Fruit fly (Drosophila melanogaster) whole organism, embryonic: ENCODE results near the gene CG8641.

Experiments used
- BEAF-32 ChIP-seq: fragments of 200-800 bp; sonication (Bioruptor generic); optimal IDR thresholded peaks from 3 replicates; lab custom pipeline; 2017; ENCODE audit warnings: missing biosample characterization, missing genetic modification characterization, mild to moderate bottlenecking, moderate library complexity, missing genetic modification reagents
- Bgb ChIP-seq: fragments of 200-800 bp; sonication (Bioruptor generic); IDR thresholded peaks from 2 replicates; pipeline ENCODE4 v1.3.6; 2022; ENCODE audit warnings: missing biosample characterization, missing genetic modification characterization; ENCODE audit not compliant: partially characterized antibody
- CG10321 ChIP-seq: fragments of 200-800 bp; sonication (Bioruptor generic); IDR thresholded peaks from 2 replicates; pipeline ENCODE4 v1.3.6; 2022; ENCODE audit warnings: missing biosample characterization, missing genetic modification characterization
- CG10366 ChIP-seq: fragments of 200-800 bp; sonication (Bioruptor generic); IDR thresholded peaks from 2 replicates; pipeline ENCODE4 v1.3.6; 2022; ENCODE audit warnings: missing biosample characterization, missing genetic modification characterization
- CG10959 ChIP-seq: fragments of 200-800 bp; sonication (Bioruptor generic); IDR thresholded peaks from 2 replicates; pipeline ENCODE4 v1.3.6; 2022; ENCODE audit warnings: missing biosample characterization, missing genetic modification characterization
- CG12236 ChIP-seq: fragments of 200-800 bp; sonication (Bioruptor generic); optimal IDR thresholded peaks from 2 replicates; lab custom pipeline; 2016; ENCODE audit warnings: missing biosample characterization, missing genetic modification characterization
- CG13894 ChIP-seq: fragments of 200-800 bp; sonication (Bioruptor generic); optimal IDR thresholded peaks from 3 replicates; lab custom pipeline; 2018; ENCODE audit warnings: missing biosample characterization, mild to moderate bottlenecking, missing genetic modification characterization, moderate library complexity
- CG15514 ChIP-seq: fragments of 200-800 bp; sonication (Bioruptor generic); optimal IDR thresholded peaks from 3 replicates; lab custom pipeline; 2017; ENCODE audit warnings: missing biosample characterization, missing genetic modification characterization, mild to moderate bottlenecking, moderate library complexity, missing genetic modification reagents
- CG17186 ChIP-seq: fragments of 200-800 bp; sonication (Bioruptor generic); optimal IDR thresholded peaks from 3 replicates; lab custom pipeline; 2017; ENCODE audit warnings: missing biosample characterization, missing genetic modification reagents, missing genetic modification characterization
- CG17328 ChIP-seq: fragments of 200-800 bp; sonication (Bioruptor generic); IDR thresholded peaks from 2 replicates; pipeline ENCODE4 v1.3.6; 2022; ENCODE audit warnings: missing biosample characterization, missing genetic modification characterization
- CG17385 ChIP-seq: fragments of 200-800 bp; sonication (Bioruptor generic); optimal IDR thresholded peaks from 3 replicates; lab custom pipeline; 2018; ENCODE audit warnings: missing biosample characterization, mild to moderate bottlenecking, missing genetic modification characterization
- CG2120 ChIP-seq: fragments of 200-800 bp; sonication (Bioruptor generic); optimal IDR thresholded peaks from 3 replicates; lab custom pipeline; 2016; ENCODE audit warnings: missing biosample characterization, missing genetic modification characterization
- CG34224 ChIP-seq: fragments of 200-800 bp; sonication (Bioruptor generic); IDR thresholded peaks from 3 replicates; pipeline ENCODE4 v1.3.6; 2022; ENCODE audit warnings: missing biosample characterization, missing genetic modification characterization; ENCODE audit not compliant: partially characterized antibody
- CG4424 ChIP-seq: fragments of 200-800 bp; sonication (Bioruptor generic); optimal IDR thresholded peaks from 3 replicates; lab custom pipeline; 2016; ENCODE audit warnings: missing biosample characterization, missing genetic modification characterization
- CG6254 ChIP-seq: fragments of 200-800 bp; sonication (Bioruptor generic); optimal IDR thresholded peaks from 3 replicates; lab custom pipeline; 2017; ENCODE audit warnings: mild to moderate bottlenecking, missing biosample characterization, missing genetic modification reagents, missing genetic modification characterization
- CG7745 ChIP-seq: fragments of 200-800 bp; sonication (Bioruptor generic); optimal IDR thresholded peaks from 2 replicates; lab custom pipeline; 2018; ENCODE audit warnings: missing biosample characterization, mild to moderate bottlenecking, missing genetic modification characterization, moderate library complexity
- CG7928 ChIP-seq: fragments of 200-800 bp; sonication (Bioruptor generic); optimal IDR thresholded peaks from 2 replicates; lab custom pipeline; 2017; ENCODE audit warnings: missing biosample characterization, mild to moderate bottlenecking, missing genetic modification characterization
- Camta ChIP-seq: fragments of 200-800 bp; sonication (Bioruptor generic); optimal IDR thresholded peaks from 2 replicates; lab custom pipeline; 2016; ENCODE audit warnings: missing biosample characterization, missing genetic modification characterization
- Dll ChIP-seq: fragments of 200-800 bp; sonication (Bioruptor generic); IDR thresholded peaks from 4 replicates; pipeline ENCODE4 v1.3.6; 2022; ENCODE audit warnings: missing biosample characterization, missing genetic modification characterization; ENCODE audit not compliant: partially characterized antibody
- Doc3 ChIP-seq: fragments of 200-800 bp; sonication (Bioruptor generic); IDR thresholded peaks from 3 replicates; pipeline ENCODE4 v1.3.6; 2022; ENCODE audit warnings: missing biosample characterization, missing genetic modification characterization; ENCODE audit not compliant: partially characterized antibody
- E2f1 ChIP-seq: fragments of 200-800 bp; sonication (Bioruptor generic); IDR thresholded peaks from 2 replicates; pipeline ENCODE4 v1.3.6; 2022; ENCODE audit warnings: missing biosample characterization, missing genetic modification characterization
- E2f2 ChIP-seq: fragments of 200-800 bp; sonication (Bioruptor generic); IDR thresholded peaks from 2 replicates; pipeline ENCODE4 v1.3.6; 2022; ENCODE audit warnings: missing biosample characterization, missing genetic modification characterization
- Gug ChIP-seq: fragments of 200-800 bp; sonication (Bioruptor generic); IDR thresholded peaks from 4 replicates; pipeline ENCODE4 v1.3.6; 2022; ENCODE audit warnings: missing biosample characterization, missing genetic modification characterization
- Hmx ChIP-seq: fragments of 200-800 bp; sonication (Bioruptor generic); optimal IDR thresholded peaks from 2 replicates; lab custom pipeline; 2016; ENCODE audit warnings: missing biosample characterization, missing genetic modification characterization
- MESR4 ChIP-seq: fragments of 200-800 bp; sonication (Bioruptor generic); optimal IDR thresholded peaks from 2 replicates; lab custom pipeline; 2018; ENCODE audit warnings: missing biosample characterization, mild to moderate bottlenecking, missing genetic modification characterization, moderate library complexity
- Myb ChIP-seq: fragments of 200-800 bp; sonication (Bioruptor generic); optimal IDR thresholded peaks from 2 replicates; lab custom pipeline; 2016; ENCODE audit warnings: missing biosample characterization, missing genetic modification characterization
- Ptx1 ChIP-seq: fragments of 200-800 bp; sonication (Bioruptor generic); IDR thresholded peaks from 2 replicates; pipeline ENCODE4 v1.3.6; 2022; ENCODE audit warnings: missing biosample characterization, missing genetic modification characterization
- Sox100B ChIP-seq: fragments of 200-800 bp; sonication (Bioruptor generic); optimal IDR thresholded peaks from 3 replicates; lab custom pipeline; 2018; ENCODE audit warnings: missing biosample characterization, mild to moderate bottlenecking, missing genetic modification characterization
- Ssrp ChIP-seq: fragments of 200-800 bp; sonication (Bioruptor generic); optimal IDR thresholded peaks from 2 replicates; lab custom pipeline; 2018; ENCODE audit warnings: missing biosample characterization, mild to moderate bottlenecking, missing genetic modification characterization, moderate library complexity
- amos ChIP-seq: fragments of 200-800 bp; sonication (Bioruptor generic); IDR thresholded peaks from 2 replicates; pipeline ENCODE4 v1.3.6; 2022; ENCODE audit warnings: missing biosample characterization, missing genetic modification characterization; ENCODE audit not compliant: partially characterized antibody
- ato ChIP-seq: fragments of 200-800 bp; sonication (Bioruptor generic); IDR thresholded peaks from 2 replicates; pipeline ENCODE4 v1.3.6; 2022; ENCODE audit warnings: missing biosample characterization, missing genetic modification characterization; ENCODE audit not compliant: partially characterized antibody
- br ChIP-seq: fragments of >200 bp; optimal IDR thresholded peaks from 2 replicates; lab custom pipeline; 2017
- croc ChIP-seq: fragments of 200-800 bp; sonication (Bioruptor generic); conservative IDR thresholded peaks from 3 replicates; pipeline ENCODE4 v1.3.6; 2022; ENCODE audit warnings: missing biosample characterization, missing genetic modification characterization
- dmrt11E ChIP-seq: fragments of 200-800 bp; sonication (Bioruptor generic); optimal IDR thresholded peaks from 3 replicates; lab custom pipeline; 2018; ENCODE audit warnings: missing biosample characterization, mild to moderate bottlenecking, missing genetic modification characterization, moderate library complexity
- fd3F ChIP-seq: fragments of 200-800 bp; sonication (Bioruptor generic); optimal IDR thresholded peaks from 2 replicates; lab custom pipeline; 2018; ENCODE audit warnings: missing biosample characterization, mild to moderate bottlenecking, missing genetic modification characterization, moderate library complexity
- ftz-f1 ChIP-seq: fragments of 200-800 bp; sonication (Bioruptor generic); optimal IDR thresholded peaks from 2 replicates; lab custom pipeline; 2016; ENCODE audit warnings: missing biosample characterization, missing genetic modification characterization
- hb ChIP-seq: fragments of 200-800 bp; sonication (Bioruptor generic); IDR thresholded peaks from 3 replicates; pipeline ENCODE4 v1.3.6; 2022; ENCODE audit warnings: missing biosample characterization, missing genetic modification characterization; ENCODE audit not compliant: partially characterized antibody
- inv ChIP-seq: fragments of 200-800 bp; sonication (Bioruptor generic); IDR thresholded peaks from 2 replicates; pipeline ENCODE4 v1.3.6; 2022; ENCODE audit warnings: missing biosample characterization, missing genetic modification characterization; ENCODE audit not compliant: partially characterized antibody
- jumu ChIP-seq: fragments of 200-800 bp; sonication (Bioruptor generic); optimal IDR thresholded peaks from 3 replicates; lab custom pipeline; 2016; ENCODE audit warnings: missing biosample characterization, missing genetic modification characterization
- knrl ChIP-seq: fragments of 200-800 bp; sonication (Bioruptor generic); IDR thresholded peaks from 3 replicates; pipeline ENCODE4 v1.3.6; 2022; ENCODE audit warnings: missing biosample characterization, missing genetic modification characterization; ENCODE audit not compliant: partially characterized antibody
- luna ChIP-seq: fragments of 200-800 bp; sonication (Bioruptor generic); optimal IDR thresholded peaks from 2 replicates; lab custom pipeline; 2016; ENCODE audit warnings: missing biosample characterization, missing genetic modification characterization
- mam ChIP-seq: fragments of 200-800 bp; sonication (Bioruptor generic); optimal IDR thresholded peaks from 3 replicates; lab custom pipeline; 2016; ENCODE audit warnings: missing biosample characterization, missing genetic modification characterization
- otp ChIP-seq: fragments of 200-800 bp; sonication (Bioruptor generic); IDR thresholded peaks from 3 replicates; pipeline ENCODE4, ENCODE4 v1.3.6; 2022; ENCODE audit warnings: missing biosample characterization, missing genetic modification characterization
- phol ChIP-seq: fragments of 200-800 bp; sonication (Bioruptor generic); optimal IDR thresholded peaks from 3 replicates; lab custom pipeline; 2018; ENCODE audit warnings: missing biosample characterization, mild to moderate bottlenecking, missing genetic modification characterization, moderate library complexity
- ro ChIP-seq: fragments of 200-800 bp; sonication (Bioruptor generic); IDR thresholded peaks from 2 replicates; pipeline ENCODE4 v1.3.6; 2022; ENCODE audit warnings: missing biosample characterization, missing genetic modification characterization
- so ChIP-seq: fragments of 200-800 bp; sonication (Bioruptor generic); IDR thresholded peaks from 3 replicates; pipeline ENCODE4 v1.3.6; 2022; ENCODE audit warnings: missing biosample characterization, missing genetic modification characterization
- stc ChIP-seq: fragments of 200-800 bp; sonication (Bioruptor generic); IDR thresholded peaks from 2 replicates; pipeline ENCODE4 v1.3.6; 2022; ENCODE audit warnings: missing biosample characterization, missing genetic modification characterization
- sug ChIP-seq: fragments of 200-800 bp; optimal IDR thresholded peaks from 2 replicates; lab custom pipeline; 2019; ENCODE audit warnings: missing biosample characterization, mild to moderate bottlenecking, missing genetic modification characterization, moderate library complexity
- tgo ChIP-seq: fragments of 200-800 bp; sonication (Bioruptor generic); IDR thresholded peaks from 3 replicates; pipeline ENCODE4 v1.3.6; 2022; ENCODE audit warnings: missing biosample characterization, missing genetic modification characterization
- vvl ChIP-seq: fragments of 200-800 bp; sonication (Bioruptor generic); IDR thresholded peaks from 2 replicates; pipeline ENCODE4 v1.3.6; 2022; ENCODE audit warnings: missing biosample characterization, missing genetic modification characterization

Gene CG8641

DNA sequence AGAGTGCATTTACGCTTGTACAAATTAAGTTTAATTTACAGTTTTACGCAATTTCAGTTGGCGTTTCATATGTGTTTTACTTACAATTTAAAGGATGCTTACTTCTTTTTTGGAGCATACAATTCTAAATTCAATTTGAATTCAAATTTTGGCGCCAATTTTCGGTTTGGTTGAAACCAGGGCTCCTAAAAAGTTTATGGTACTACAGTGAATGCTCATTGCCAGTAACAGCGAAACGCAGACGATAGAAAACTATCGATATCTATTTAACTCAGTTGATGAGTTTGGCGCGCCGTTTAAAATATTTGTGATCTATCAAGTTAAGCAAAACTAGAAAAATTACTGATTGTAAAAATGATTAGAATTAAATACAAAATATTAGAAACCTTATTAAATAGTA lies 16.8 kb upstream of the CG8641 start (continued):
- peak; percentile 63 for TF ChIP-seq knrl
- no peak for TF ChIP-seq CG17328
- TF ChIP-seq vvl (GFP tag; lab: Robert Waterston, UW) = peak; percentile 56
- TF ChIP-seq CG6254 (GFP tag; lab: Kevin White, UChicago) = no peak
- no peak for TF ChIP-seq CG12236 (GFP tag; lab: Kevin White, UChicago)
- TF ChIP-seq CG7928 = peak; percentile 71
- TF ChIP-seq Bgb (GFP tag; lab: Robert Waterston, UW) = peak; percentile 73
- TF ChIP-seq Dll (GFP tag; lab: Robert Waterston, UW) = peak; percentile 69
- TF ChIP-seq Hmx = no peak
- peak; percentile 56 for TF ChIP-seq CG34224 (GFP tag; lab: Robert Waterston, UW)
- TF ChIP-seq ro = no peak
- TF ChIP-seq Sox100B (GFP tag; lab: Kevin White, UChicago) = no peak
- no peak for TF ChIP-seq so (GFP tag; lab: Robert Waterston, UW)
- TF ChIP-seq Doc3 (GFP tag; lab: Robert Waterston, UW) = peak; percentile 57; the same call in 2 of the 3 replicates
- TF ChIP-seq CG10959 (GFP tag; lab: Robert Waterston, UW) = no peak
- no peak for TF ChIP-seq Gug
- TF ChIP-seq inv (GFP tag; lab: Robert Waterston, UW) = peak; percentile 49; the same call in 1 of the 2 replicates
- no peak for TF ChIP-seq jumu (GFP tag; lab: Kevin White, UChicago)
- TF ChIP-seq E2f2 (GFP tag; lab: Robert Waterston, UW) = peak; percentile 97
- TF ChIP-seq CG17385 (GFP tag; lab: Kevin White, UChicago) = no peak
- peak; percentile 50 for TF ChIP-seq BEAF-32

DNA sequence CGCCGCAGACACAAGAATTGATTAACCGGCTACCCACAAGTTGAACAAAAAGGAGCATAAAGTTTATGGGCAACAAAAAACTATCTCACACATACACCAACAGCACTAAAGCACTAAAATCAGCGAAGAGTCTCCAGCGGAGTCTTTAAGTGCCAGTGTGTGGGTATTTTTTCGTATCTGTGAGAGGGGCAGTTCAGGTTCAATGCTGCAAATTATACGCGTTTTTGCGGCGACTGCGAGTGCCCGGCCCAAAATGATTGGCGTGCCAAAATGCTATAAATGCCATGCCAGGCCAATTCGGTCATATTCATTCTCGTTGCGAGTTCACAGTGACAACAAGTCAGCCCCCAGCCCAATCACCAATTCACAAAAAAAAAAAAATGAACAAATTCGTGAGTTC lies 15.6 kb upstream of the CG8641 start, which contains the start of gene Cpr65Ec:
Cpr65Ec (plus strand) TSS at position 301 of the 400 bp plus-strand sequence.
- TF ChIP-seq CG4424 (GFP tag; lab: Kevin White, UChicago) (no peak), CG2120 (GFP tag; lab: Kevin White, UChicago) (no peak), croc (GFP tag; lab: Robert Waterston, UW) (no peak), ftz-f1 (GFP tag; lab: Kevin White, UChicago) (no peak), E2f1 (no peak), ato (GFP tag; lab: Robert Waterston, UW) (no peak), tgo (GFP tag; lab: Robert Waterston, UW) (no peak), CG10366 (GFP tag; lab: Robert Waterston, UW) (no peak), dmrt11E (no peak), MESR4 (GFP tag; lab: Kevin White, UChicago) (no peak), br (lab: Kevin White, UChicago) (no peak), CG10321 (GFP tag; lab: Robert Waterston, UW) (no peak), Ptx1 (no peak), stc (no peak), Ssrp (tag; lab: Kevin White, UChicago) (no peak), Camta (GFP tag; lab: Kevin White, UChicago) (no peak), fd3F (GFP tag; lab: Kevin White, UChicago) (no peak)

DNA sequence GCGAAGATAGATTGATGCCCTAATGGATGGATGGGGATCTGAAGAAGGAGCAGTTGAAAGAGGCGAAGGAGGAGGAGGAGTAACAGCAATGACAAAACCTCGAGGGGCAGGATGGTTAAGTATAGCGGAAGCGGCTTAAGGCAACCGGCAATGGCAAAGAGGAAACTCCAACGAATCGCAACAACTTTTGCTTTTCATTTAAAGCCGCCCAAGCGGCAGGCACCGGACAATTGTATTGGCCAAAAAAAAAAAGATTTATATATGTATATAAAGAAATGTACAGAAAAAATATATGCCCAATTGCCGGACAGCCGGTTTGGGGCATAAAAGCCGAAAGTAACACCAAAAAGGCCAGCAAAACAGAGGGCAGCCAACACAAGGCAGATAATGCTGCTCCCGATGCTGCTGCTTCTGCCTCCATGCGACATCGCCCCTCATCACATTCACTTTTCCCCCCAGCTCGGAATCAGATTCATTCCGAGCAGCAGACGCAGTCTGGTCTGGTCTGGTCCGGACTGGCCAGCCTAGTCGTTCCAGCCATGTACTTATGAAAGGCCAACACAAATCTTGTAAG lies 14.2 kb upstream of the CG8641 start:
- TF ChIP-seq hb (GFP tag; lab: Robert Waterston, UW) = 0 out of 3 replicates have a peak, but pooled peaks have one; percentile 19
- no peak for TF ChIP-seq CG17186 (GFP tag; lab: Kevin White, UChicago)
- no peak for TF ChIP-seq otp (GFP tag; lab: Robert Waterston, UW)
- no peak for TF ChIP-seq CG7745 (tag; lab: Kevin White, UChicago)
- TF ChIP-seq CG13894 (tag; lab: Kevin White, UChicago) = peak; percentile 9
- no peak for TF ChIP-seq luna (GFP tag; lab: Kevin White, UChicago)
- no peak for TF ChIP-seq amos
- TF ChIP-seq mam (GFP tag; lab: Kevin White, UChicago) = no peak
- no peak for TF ChIP-seq CG15514 (GFP tag; lab: Kevin White, UChicago)
- TF ChIP-seq phol (tag; lab: Kevin White, UChicago) = no peak
- no peak for TF ChIP-seq sug (tag; lab: Kevin White, UChicago)
- no peak for TF ChIP-seq Myb (GFP tag; lab: Kevin White, UChicago)
